Worm (Caenorhabditis elegans) whole organism, L2 larva: ENCODE data around the gene ZK370.4.

Source experiments
- C34F6.9 ChIP-seq: fragments of 150-350 bp; optimal IDR thresholded peaks from 2 replicates; lab custom pipeline; 2014; ENCODE audit warnings: missing biosample characterization, missing genetic modification characterization
- F13H6.1 ChIP-seq: sonication (generic microtip); optimal IDR thresholded peaks from 2 replicates; lab custom pipeline; 2016; ENCODE audit warnings: missing genetic modification characterization, missing compliant biosample characterization
- R02D3.7 ChIP-seq: fragments of 150-350 bp; optimal IDR thresholded peaks from 2 replicates; lab custom pipeline; 2014; ENCODE audit warnings: missing biosample characterization, missing genetic modification characterization
- Y55F3AM.14 ChIP-seq: fragments of 200-800 bp; sonication (Bioruptor generic); optimal IDR thresholded peaks from 2 replicates; lab custom pipeline; 2018; ENCODE audit warnings: mild to moderate bottlenecking, missing genetic modification characterization, missing compliant biosample characterization
- ZK546.5 ChIP-seq: sonication (generic microtip); optimal IDR thresholded peaks from 2 replicates; lab custom pipeline; 2017; ENCODE audit warnings: missing biosample characterization, missing genetic modification characterization
- alr-1 ChIP-seq: fragments of 150-350 bp; optimal IDR thresholded peaks from 2 replicates; lab custom pipeline; 2014; ENCODE audit warnings: missing biosample characterization, missing genetic modification characterization
- aly-2 ChIP-seq: fragments of 150-350 bp; optimal IDR thresholded peaks from 2 replicates; lab custom pipeline; 2014; ENCODE audit warnings: missing biosample characterization, missing genetic modification characterization
- ama-1 ChIP-seq: fragments of 150-350 bp; optimal IDR thresholded peaks from 2 replicates; lab custom pipeline; 2018; ENCODE audit warnings: inconsistent platforms
- blmp-1 ChIP-seq: sonication (generic microtip); optimal IDR thresholded peaks from 2 replicates; lab custom pipeline; 2017; ENCODE audit warnings: missing genetic modification characterization, mild to moderate bottlenecking, missing compliant biosample characterization, antibody characterized with exemption, moderate library complexity; ENCODE audit not compliant: insufficient read depth
- ceh-16 ChIP-seq: fragments of 150-350 bp; optimal IDR thresholded peaks from 2 replicates; lab custom pipeline; 2014; ENCODE audit warnings: missing biosample characterization, missing genetic modification characterization
- ceh-82 ChIP-seq: fragments of 150-350 bp; optimal IDR thresholded peaks from 2 replicates; lab custom pipeline; 2014; ENCODE audit warnings: missing biosample characterization, missing genetic modification characterization
- crh-2 ChIP-seq: sonication (generic microtip); optimal IDR thresholded peaks from 2 replicates; lab custom pipeline; 2017; ENCODE audit warnings: missing biosample characterization, missing genetic modification characterization
- dmd-4 ChIP-seq: sonication (generic microtip); optimal IDR thresholded peaks from 2 replicates; lab custom pipeline; 2017; ENCODE audit warnings: missing biosample characterization, missing genetic modification characterization
- egl-27 ChIP-seq: sonication (generic microtip); optimal IDR thresholded peaks from 3 replicates; lab custom pipeline; 2017; ENCODE audit warnings: missing biosample characterization, missing genetic modification reagents, missing genetic modification characterization
- elt-1 ChIP-seq: fragments of 150-350 bp; optimal IDR thresholded peaks from 2 replicates; lab custom pipeline; 2014; ENCODE audit warnings: missing biosample characterization, missing genetic modification characterization
- elt-3 ChIP-seq: sonication (generic microtip); optimal IDR thresholded peaks from 2 replicates; lab custom pipeline; 2017; ENCODE audit warnings: missing biosample characterization, missing genetic modification characterization
- fos-1 ChIP-seq: fragments of 150-350 bp; optimal IDR thresholded peaks from 2 replicates; lab custom pipeline; 2014; ENCODE audit warnings: missing biosample characterization, missing genetic modification characterization
- gmeb-1 ChIP-seq: fragments of 150-350 bp; optimal IDR thresholded peaks from 2 replicates; lab custom pipeline; 2014; ENCODE audit warnings: missing biosample characterization, missing genetic modification characterization
- lin-11 ChIP-seq: fragments of 150-350 bp; sonication (generic microtip); optimal IDR thresholded peaks from 2 replicates; lab custom pipeline; 2014; ENCODE audit warnings: missing biosample characterization, missing genetic modification characterization, inconsistent platforms, mixed read lengths
- lin-13 ChIP-seq: fragments of 150-350 bp; optimal IDR thresholded peaks from 2 replicates; lab custom pipeline; 2014; ENCODE audit warnings: missing biosample characterization, missing genetic modification reagents, missing genetic modification characterization
- lin-39 ChIP-seq: fragments of 150-350 bp; optimal IDR thresholded peaks from 2 replicates; lab custom pipeline; 2014; ENCODE audit warnings: missing biosample characterization, missing genetic modification reagents, missing genetic modification characterization
- lsy-2 ChIP-seq, 2 experiments: fragments of 150-350 bp in 1 of 2; sonication (generic microtip) in 1 of 2; optimal IDR thresholded peaks; 2 replicates each; lab custom pipeline; 2014 to 2017; ENCODE audit warnings: missing biosample characterization in 2 of 2, missing genetic modification characterization in 2 of 2
- mab-5 ChIP-seq: fragments of 150-350 bp; optimal IDR thresholded peaks from 2 replicates; lab custom pipeline; 2014; ENCODE audit warnings: missing biosample characterization, missing genetic modification characterization
- mbf-1 ChIP-seq: sonication (generic microtip); optimal IDR thresholded peaks from 2 replicates; lab custom pipeline; 2017; ENCODE audit warnings: missing biosample characterization, missing genetic modification characterization
- mdl-1 ChIP-seq, 2 experiments: fragments of 150-350 bp in 1 of 2; sonication (generic microtip) in 1 of 2; optimal IDR thresholded peaks; 2 replicates each; lab custom pipeline; 2017; ENCODE audit warnings: missing biosample characterization in 2 of 2, missing genetic modification characterization in 2 of 2
- nhr-10 ChIP-seq: sonication (generic microtip); optimal IDR thresholded peaks from 2 replicates; lab custom pipeline; 2017; ENCODE audit warnings: missing biosample characterization, missing genetic modification characterization
- nhr-11 ChIP-seq: fragments of 150-350 bp; optimal IDR thresholded peaks from 2 replicates; lab custom pipeline; 2014; ENCODE audit warnings: missing biosample characterization, missing genetic modification characterization
- nhr-12 ChIP-seq: fragments of 150-350 bp; optimal IDR thresholded peaks from 2 replicates; lab custom pipeline; 2014; ENCODE audit warnings: missing biosample characterization, missing genetic modification characterization
- nhr-129 ChIP-seq: fragments of 150-350 bp; optimal IDR thresholded peaks from 2 replicates; lab custom pipeline; 2014; ENCODE audit warnings: missing biosample characterization, missing genetic modification characterization
- nhr-21 ChIP-seq: fragments of 150-350 bp; optimal IDR thresholded peaks from 2 replicates; lab custom pipeline; 2014; ENCODE audit warnings: missing biosample characterization, missing genetic modification characterization
- nhr-23 ChIP-seq: fragments of 150-350 bp; optimal IDR thresholded peaks from 2 replicates; lab custom pipeline; 2014; ENCODE audit warnings: missing biosample characterization, missing genetic modification reagents, missing genetic modification characterization
- nhr-237 ChIP-seq: fragments of 150-350 bp; optimal IDR thresholded peaks from 2 replicates; lab custom pipeline; 2014; ENCODE audit warnings: missing biosample characterization, missing genetic modification characterization
- nhr-25 ChIP-seq: fragments of 150-350 bp; sonication (generic microtip); optimal IDR thresholded peaks from 3 replicates; lab custom pipeline; 2014; ENCODE audit warnings: missing biosample characterization, missing genetic modification characterization
- nhr-6 ChIP-seq: fragments of 150-350 bp; optimal IDR thresholded peaks from 2 replicates; lab custom pipeline; 2014; ENCODE audit warnings: missing biosample characterization, missing genetic modification characterization
- nhr-77 ChIP-seq: fragments of 150-350 bp; optimal IDR thresholded peaks from 2 replicates; lab custom pipeline; 2014; ENCODE audit warnings: missing biosample characterization, missing genetic modification characterization
- peb-1 ChIP-seq: fragments of 150-350 bp; optimal IDR thresholded peaks from 2 replicates; lab custom pipeline; 2014; ENCODE audit warnings: missing biosample characterization, missing genetic modification characterization
- sem-4 ChIP-seq: fragments of 150-350 bp; optimal IDR thresholded peaks from 2 replicates; lab custom pipeline; 2014; ENCODE audit warnings: missing biosample characterization, missing genetic modification reagents, missing genetic modification characterization
- skn-1 ChIP-seq: sonication (generic microtip); optimal IDR thresholded peaks from 2 replicates; lab custom pipeline; 2017; ENCODE audit warnings: missing biosample characterization, missing genetic modification characterization
- sma-3 ChIP-seq: sonication (generic microtip); optimal IDR thresholded peaks from 2 replicates; lab custom pipeline; 2016; ENCODE audit warnings: missing genetic modification reagents, missing genetic modification characterization, missing compliant biosample characterization
- sma-9 ChIP-seq, 2 experiments: fragments of 150-350 bp in 1 of 2; sonication (generic microtip) in 1 of 2; optimal IDR thresholded peaks; 2 replicates each; lab custom pipeline; 2014 to 2016; ENCODE audit warnings: missing genetic modification characterization in 2 of 2, mild to moderate bottlenecking in 1 of 2, missing biosample characterization in 1 of 2, missing compliant biosample characterization in 1 of 2, missing genetic modification reagents in 1 of 2, moderate library complexity in 1 of 2
- snpc-4 ChIP-seq: fragments of 150-350 bp; optimal IDR thresholded peaks from 2 replicates; lab custom pipeline; 2014; ENCODE audit warnings: missing biosample characterization, missing genetic modification characterization
- unc-39 ChIP-seq: fragments of 150-350 bp; optimal IDR thresholded peaks from 2 replicates; lab custom pipeline; 2014; ENCODE audit warnings: missing biosample characterization, missing genetic modification characterization
- unc-55 ChIP-seq: fragments of 150-350 bp; sonication (generic microtip); optimal IDR thresholded peaks from 3 replicates; lab custom pipeline; 2014; ENCODE audit warnings: missing biosample characterization, missing genetic modification reagents, missing genetic modification characterization
- unc-62 ChIP-seq: fragments of 150-350 bp; optimal IDR thresholded peaks from 2 replicates; lab custom pipeline; 2014; ENCODE audit warnings: missing biosample characterization, missing genetic modification reagents, missing genetic modification characterization
- zag-1 ChIP-seq: fragments of 150-350 bp; optimal IDR thresholded peaks from 2 replicates; lab custom pipeline; 2014; ENCODE audit warnings: missing biosample characterization, missing genetic modification characterization
- ztf-1 ChIP-seq: fragments of 200-800 bp; sonication (Bioruptor generic); conservative IDR thresholded peaks from 2 replicates; pipeline ENCODE4 v1.3.6; 2022; ENCODE audit warnings: missing genetic modification characterization, missing compliant biosample characterization
- ztf-11 ChIP-seq: sonication (generic microtip); optimal IDR thresholded peaks from 2 replicates; lab custom pipeline; 2017; ENCODE audit warnings: missing biosample characterization, missing genetic modification characterization
- ztf-4 ChIP-seq: fragments of 150-350 bp; optimal IDR thresholded peaks from 2 replicates; lab custom pipeline; 2014; ENCODE audit warnings: missing biosample characterization, missing genetic modification characterization

The ZK370.4 gene

ce11 chrIII:8696680-8697079 lies 34.5 kb downstream of the ZK370.4 start:
- TF ChIP-seq ama-1 (lab: Kevin White, UChicago): peak; percentile 31
- TF ChIP-seq nhr-10: no peak
- no peak for TF ChIP-seq mab-5 (tag; lab: Kevin White, UChicago)
- peak; percentile 77 for TF ChIP-seq C34F6.9 (tag; lab: Kevin White, UChicago)
- TF ChIP-seq R02D3.7 (tag; lab: Kevin White, UChicago): no peak
- peak; percentile 14 for TF ChIP-seq F13H6.1
- TF ChIP-seq crh-2 (tag; lab: Kevin White, UChicago): peak; percentile 83
- TF ChIP-seq lsy-2 (tag; optimal IDR thresholded peaks at IDR 0.05; lab: Kevin White, UChicago): peak in 1 of 2 experiments; percentile 50
- TF ChIP-seq nhr-129: peak; percentile 16
- peak; percentile 79 for TF ChIP-seq unc-55 (GFP tag; lab: Kevin White, UChicago)
- TF ChIP-seq fos-1: peak; percentile 95
- peak; percentile 75 for TF ChIP-seq blmp-1 (tag; lab: Kevin White, UChicago)

- TF ChIP-seq R02D3.7 (tag; lab: Kevin White, UChicago) (no peak), nhr-129 (no peak)
These were observed 37.9 kb downstream of the ZK370.4 start, which contains the start of gene B0303.7 for ce11 chrIII:8693322-8693721. TSS of gene B0303.7 (plus strand) at chrIII:8693622.

ce11 chrIII:8689655-8690054 lies 41.6 kb downstream of the ZK370.4 start, which contains the start of gene B0303.4:
TSS of gene B0303.4 (plus strand) at chrIII:8689850.
- TF ChIP-seq elt-1 (tag; lab: Kevin White, UChicago): no peak
- peak; percentile 2 for TF ChIP-seq nhr-10
- no peak for TF ChIP-seq skn-1 (tag; lab: Kevin White, UChicago)
- TF ChIP-seq nhr-11 (tag; lab: Kevin White, UChicago): no peak
- TF ChIP-seq ztf-11 (tag; lab: Kevin White, UChicago): no peak
- TF ChIP-seq ama-1 (lab: Kevin White, UChicago): peak; percentile 7
- TF ChIP-seq sma-3 (GFP tag; lab: Kevin White, UChicago): peak; percentile 15
- no peak for TF ChIP-seq nhr-77 (tag; lab: Kevin White, UChicago)
- no peak for TF ChIP-seq R02D3.7 (tag; lab: Kevin White, UChicago)
- no peak for TF ChIP-seq zag-1 (tag; lab: Kevin White, UChicago)
- peak; percentile 94 for TF ChIP-seq sem-4 (tag; lab: Kevin White, UChicago)
- no peak for TF ChIP-seq egl-27 (tag; lab: Kevin White, UChicago)
- TF ChIP-seq lin-13: peak; percentile 54
- TF ChIP-seq nhr-237 (tag; lab: Kevin White, UChicago): no peak
- no peak for TF ChIP-seq nhr-23 (tag; lab: Kevin White, UChicago)
- TF ChIP-seq elt-3 (tag; lab: Kevin White, UChicago): no peak
- TF ChIP-seq unc-39: no peak
- TF ChIP-seq nhr-25 (tag; lab: Kevin White, UChicago): peak; percentile 62
- no peak for TF ChIP-seq alr-1 (tag; lab: Kevin White, UChicago)
- peak; percentile 42 for TF ChIP-seq sma-9 (GFP tag; optimal IDR thresholded peaks at IDR 0.05; lab: Kevin White, UChicago)
- TF ChIP-seq sma-9 (tag; optimal IDR thresholded peaks at IDR 0.05; lab: Kevin White, UChicago): no peak
- TF ChIP-seq unc-55 (GFP tag; lab: Kevin White, UChicago): peak; percentile 92
- TF ChIP-seq lin-11 (tag; lab: Kevin White, UChicago): peak; percentile 26
- TF ChIP-seq gmeb-1: peak; percentile 45
- TF ChIP-seq mab-5 (tag; lab: Kevin White, UChicago): no peak
- TF ChIP-seq blmp-1 (tag; lab: Kevin White, UChicago): no peak
- no peak for TF ChIP-seq aly-2
- TF ChIP-seq F13H6.1: peak; percentile 30
- TF ChIP-seq mbf-1 (tag; lab: Kevin White, UChicago): no peak
- no peak for TF ChIP-seq peb-1 (tag; lab: Kevin White, UChicago)
- no peak for TF ChIP-seq unc-62 (GFP tag; lab: Kevin White, UChicago)
- TF ChIP-seq dmd-4 (tag; lab: Kevin White, UChicago): no peak
- TF ChIP-seq nhr-21 (tag; lab: Kevin White, UChicago): peak; percentile 2
- no peak for TF ChIP-seq nhr-6 (tag; lab: Kevin White, UChicago)
- no peak for TF ChIP-seq nhr-12
- TF ChIP-seq fos-1: peak; percentile 61
- peak; percentile 81 for TF ChIP-seq crh-2 (tag; lab: Kevin White, UChicago)
- peak; percentile 94 for TF ChIP-seq C34F6.9 (tag; lab: Kevin White, UChicago)
- TF ChIP-seq ZK546.5 (tag; lab: Kevin White, UChicago): no peak
- TF ChIP-seq snpc-4: peak; percentile 4
- peak; percentile 3 to 79 for TF ChIP-seq lsy-2 (tag; optimal IDR thresholded peaks at IDR 0.05; lab: Kevin White, UChicago)
- TF ChIP-seq lin-39 (tag; lab: Kevin White, UChicago): no peak
- TF ChIP-seq Y55F3AM.14 (GFP tag; lab: Kevin White, UChicago): no peak
- TF ChIP-seq mdl-1 (tag; optimal IDR thresholded peaks at IDR 0.05; lab: Kevin White, UChicago): peak in 1 of 2 experiments; percentile 8
- TF ChIP-seq ztf-4: no peak
- no peak for TF ChIP-seq ceh-82
- TF ChIP-seq ceh-16 (tag; lab: Kevin White, UChicago): no peak
- TF ChIP-seq ztf-1 (GFP tag; lab: Robert Waterston, UW): no peak
- TF ChIP-seq nhr-129: peak; percentile 62
